Fruit fly (Drosophila melanogaster): ENCODE data around the gene CG15385.

CG15385 gene

dm6 chr2L:2196590-2197474 is 15.5 kb downstream of the CG15385 start:
- TF ChIP-seq C15 (GFP tag; IDR thresholded peaks at IDR 0.05) (no peak), CG10959 (GFP tag; IDR thresholded peaks at IDR 0.05) (no peak), sug (tag; optimal IDR thresholded peaks at IDR 0.05) (peak; percentile 88), CG13424 (tag; optimal IDR thresholded peaks at IDR 0.05) (peak; percentile 64), CG7987 (GFP tag; optimal IDR thresholded peaks at IDR 0.05) (peak; percentile 86), CG30431 (GFP tag; optimal IDR thresholded peaks at IDR 0.05) (no peak), D19B (GFP tag; optimal IDR thresholded peaks at IDR 0.05) (peak; percentile 55), ara (GFP tag; IDR thresholded peaks at IDR 0.05) (no peak), tna (GFP tag; IDR thresholded peaks at IDR 0.05; ENCODE audit: partially characterized antibody) (no peak), hbn (GFP tag; IDR thresholded peaks at IDR 0.05; ENCODE audit: partially characterized antibody) (no peak), Dip2 (GFP tag; IDR thresholded peaks at IDR 0.05) (no peak), CG31441 (GFP tag; IDR thresholded peaks at IDR 0.05) (no peak), CG12155 (GFP tag; optimal IDR thresholded peaks at IDR 0.05) (peak; percentile 97), ranshi (GFP tag; IDR thresholded peaks at IDR 0.05) (no peak), grn (GFP tag; optimal IDR thresholded peaks at IDR 0.05) (no peak), CG2202 (tag; optimal IDR thresholded peaks at IDR 0.05) (no peak), fru (optimal IDR thresholded peaks at IDR 0.05) (peak; percentile 10), HLH54F (GFP tag; optimal IDR thresholded peaks at IDR 0.05) (peak; percentile 66), Elba2 (GFP tag; optimal IDR thresholded peaks at IDR 0.05) (no peak), lov (optimal IDR thresholded peaks at IDR 0.05) (no peak), lov (GFP tag; IDR thresholded peaks at IDR 0.05) (no peak), vfl (GFP tag; optimal IDR thresholded peaks at IDR 0.05) (peak; percentile 11), CG7786 (GFP tag; optimal IDR thresholded peaks at IDR 0.05) (peak; percentile 27), Gsc (GFP tag; IDR thresholded peaks at IDR 0.05) (no peak), sd (tag; optimal IDR thresholded peaks at IDR 0.05) (peak; percentile 97), CG4617 (GFP tag; optimal IDR thresholded peaks at IDR 0.05; ENCODE audit: borderline replicate concordance) (no peak), CG10543 (GFP tag; optimal IDR thresholded peaks at IDR 0.05) (peak; percentile 96), Antp (GFP tag; optimal IDR thresholded peaks at IDR 0.05) (peak; percentile 18), stc (GFP tag; IDR thresholded peaks at IDR 0.05) (no peak), gsb (GFP tag; IDR thresholded peaks at IDR 0.05) (no peak), sna (GFP tag; IDR thresholded peaks at IDR 0.05; ENCODE audit: partially characterized antibody) (no peak), Kr (GFP tag; optimal IDR thresholded peaks at IDR 0.05) (peak; percentile 49), CG8290 (GFP tag; optimal IDR thresholded peaks at IDR 0.05) (no peak), CG8290 (tag; optimal IDR thresholded peaks at IDR 0.05) (peak; percentile 63 to 89), CG1603 (tag; optimal IDR thresholded peaks at IDR 0.05) (peak; percentile 52), tll (GFP tag; optimal IDR thresholded peaks at IDR 0.05) (peak in 1 of 2 experiments; percentile 61), CG6813 (GFP tag; optimal IDR thresholded peaks at IDR 0.05) (peak; percentile 30), Ets97D (GFP tag; optimal IDR thresholded peaks at IDR 0.05) (no peak), gcm2 (GFP tag; optimal IDR thresholded peaks at IDR 0.05) (no peak), CG3407 (GFP tag; optimal IDR thresholded peaks at IDR 0.05) (peak; percentile 33), Hmr (GFP tag; optimal IDR thresholded peaks at IDR 0.05) (peak; percentile 85), CG30020 (tag; optimal IDR thresholded peaks at IDR 0.05) (no peak), Sin3A (optimal IDR thresholded peaks at IDR 0.05) (no peak), CG7928 (GFP tag; optimal IDR thresholded peaks at IDR 0.05) (peak; percentile 4), Nf-YA (GFP tag; IDR thresholded peaks at IDR 0.05) (no peak), CG2678 (tag; optimal IDR thresholded peaks at IDR 0.05) (peak; percentile 67), dm (GFP tag; optimal IDR thresholded peaks at IDR 0.05) (peak; percentile 78), hkb (optimal IDR thresholded peaks at IDR 0.05) (peak; percentile 19), hkb (GFP tag; IDR thresholded peaks at IDR 0.05) (no peak), da (GFP tag; optimal IDR thresholded peaks at IDR 0.05) (peak; percentile 10), CG4820 (GFP tag; optimal IDR thresholded peaks at IDR 0.05) (peak; percentile 51)
